Worm (Caenorhabditis elegans) whole organism, dauer: ENCODE data around the gene F40C5.2.
"Not testable (repeated sequence)": the region's sequence is repeated elsewhere in the genome, so short reads cannot be mapped to it uniquely, and the experiment has no call there.

Experiments
- unc-62 ChIP-seq: sonication (generic microtip); optimal IDR thresholded peaks from 2 replicates; lab custom pipeline; 2017; ENCODE audit warnings: missing biosample characterization, missing genetic modification reagents, missing genetic modification characterization

Gene F40C5.2

DNA sequence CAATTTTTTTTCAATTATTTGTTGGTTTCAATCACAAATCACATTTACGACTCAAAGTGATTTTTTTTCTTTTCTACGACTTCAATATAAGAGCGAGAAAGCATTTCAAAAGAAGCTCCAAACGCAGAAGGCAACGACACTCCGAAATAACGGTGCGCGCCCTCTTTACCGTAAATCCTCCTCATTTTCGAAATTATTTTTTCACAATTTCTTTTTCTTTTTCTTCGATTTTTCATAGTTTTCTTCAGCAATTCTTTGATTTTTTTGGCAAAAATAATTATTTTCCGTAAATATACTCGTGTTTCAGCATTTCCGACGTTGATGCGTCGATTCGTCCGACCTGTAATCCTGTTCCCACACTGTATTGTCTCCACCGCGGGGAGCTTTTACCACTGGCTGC lies at the start of gene F40C5.2:
Gene F40C5.2 (plus strand): TSS at position 301 of the 400 bp plus-strand sequence.
- not testable (repeated sequence) for TF ChIP-seq unc-62 (GFP tag; lab: Kevin White, UChicago)

DNA sequence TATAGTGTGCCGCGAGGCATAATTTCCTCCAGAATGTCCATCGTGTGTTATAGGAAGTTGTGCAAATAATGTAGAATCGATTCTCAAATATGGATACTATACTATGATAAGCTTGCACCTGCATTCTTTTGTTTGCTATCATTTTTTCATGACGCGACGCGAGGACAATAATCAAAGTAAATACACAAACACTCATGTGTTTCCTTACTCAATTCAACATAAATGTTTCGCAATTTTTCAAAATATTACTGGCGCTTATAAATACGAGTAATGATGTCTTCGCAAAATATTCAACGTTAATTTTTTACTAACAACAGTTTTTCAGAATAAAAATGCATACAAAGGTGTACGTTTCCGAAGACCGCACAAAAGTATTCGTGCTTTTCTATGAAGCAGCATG lies 47.5 kb upstream of the F40C5.2 start, which contains the start of gene irg-1:
Gene irg-1 (plus strand): TSS at position 326 of the 400 bp plus-strand sequence.
- no peak for TF ChIP-seq unc-62 (GFP tag; lab: Kevin White, UChicago)

DNA sequence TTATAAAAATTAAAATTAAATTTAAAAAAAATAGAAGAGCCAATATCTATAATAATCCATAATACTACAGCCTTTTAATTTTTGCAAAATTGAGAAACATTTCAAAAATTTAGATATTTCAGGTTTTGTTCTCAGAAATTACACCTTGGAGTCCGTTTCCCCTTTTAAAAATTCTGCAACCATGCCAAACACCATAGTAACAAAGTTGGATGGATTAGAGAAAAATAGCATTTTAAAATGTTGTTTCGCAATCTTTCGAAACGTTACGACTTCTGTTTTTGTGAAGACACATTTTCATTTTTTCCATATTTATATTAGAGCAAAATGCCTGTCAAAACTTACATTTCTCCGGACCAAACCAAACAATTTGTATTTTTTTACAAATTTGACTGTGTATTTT lies 45.8 kb upstream of the F40C5.2 start, which contains the start of gene T24A6.7:
Gene T24A6.7 (plus strand): TSS at position 301 of the 400 bp plus-strand sequence.
- no peak for TF ChIP-seq unc-62 (GFP tag; lab: Kevin White, UChicago)

- no peak for TF ChIP-seq unc-62 (GFP tag; lab: Kevin White, UChicago)
Measured at ce11 chrV:3526882-3527281, 43.9 kb upstream of the F40C5.2 start, which contains the start of gene str-260. str-260 (plus strand) TSS chrV:3527182.

DNA sequence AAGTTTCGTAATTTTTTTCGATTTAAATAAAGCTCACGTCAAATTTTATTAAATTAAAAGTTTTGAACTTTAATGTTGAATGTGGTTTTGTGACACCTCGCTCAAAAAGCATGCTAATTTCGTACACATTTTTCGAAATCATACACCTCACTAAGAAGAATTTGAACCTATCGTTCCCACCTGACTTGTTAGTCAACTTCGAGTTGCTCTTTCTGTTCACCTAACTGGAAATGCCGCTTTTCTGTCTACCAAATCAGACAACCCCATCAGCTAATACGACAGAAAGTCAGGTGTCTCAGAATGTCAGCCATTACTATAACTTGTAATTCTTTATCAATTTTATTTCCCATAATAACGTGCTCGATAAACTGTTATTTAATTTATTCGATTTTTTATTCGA lies 40.4 kb upstream of the F40C5.2 start, which contains the start of gene srbc-66:
Gene srbc-66 (plus strand): TSS at position 301 of the 400 bp plus-strand sequence.
- TF ChIP-seq unc-62 (GFP tag; lab: Kevin White, UChicago) = no peak

DNA sequence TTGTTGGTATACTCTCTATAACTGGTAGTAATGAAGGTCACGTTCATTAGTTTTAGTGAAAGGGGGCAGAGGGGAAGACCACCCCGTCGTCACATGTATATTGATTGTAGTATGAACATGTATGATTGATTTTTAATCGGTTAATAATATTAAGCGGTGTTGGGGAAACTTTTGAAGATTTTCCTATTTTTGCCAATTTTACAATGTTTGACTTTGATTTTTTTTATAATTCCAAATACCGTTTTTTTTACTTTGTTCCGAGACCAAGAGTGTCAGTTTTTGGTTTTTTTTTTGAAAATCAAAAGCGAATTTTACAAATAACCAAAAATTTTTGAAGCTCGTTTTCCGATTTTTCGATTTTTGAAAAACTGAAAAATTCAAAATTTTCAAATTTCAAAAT lies 35.5 kb upstream of the F40C5.2 start, which contains the start of gene nhr-221:
Gene nhr-221 (minus strand): TSS at position 101 of the 400 bp plus-strand sequence.
- no peak for TF ChIP-seq unc-62 (GFP tag; lab: Kevin White, UChicago)

DNA sequence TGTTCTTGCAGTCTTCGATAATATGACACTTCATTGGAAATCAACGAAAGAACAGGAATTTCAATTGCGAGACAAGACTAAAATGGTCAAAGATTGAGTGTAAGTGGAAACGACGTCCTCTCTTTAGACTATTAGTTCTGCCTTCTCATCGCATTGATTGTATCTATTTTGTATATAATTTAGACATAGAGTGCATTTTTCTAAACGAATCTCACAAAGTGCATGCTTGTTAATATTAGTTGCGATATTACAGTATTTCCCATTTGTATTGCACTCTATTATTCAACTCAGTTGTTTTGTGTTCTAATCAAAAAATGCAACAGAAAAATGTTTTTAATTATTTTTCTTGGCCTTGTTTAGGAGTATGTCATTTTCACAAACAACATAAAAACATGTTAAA lies 32.5 kb upstream of the F40C5.2 start, which contains the start of gene nhr-93:
Gene nhr-93 (minus strand): TSS at position 101 of the 400 bp plus-strand sequence.
- TF ChIP-seq unc-62 (GFP tag; lab: Kevin White, UChicago) = no peak

ce11 chrV:3541117-3541516 lies 29.7 kb upstream of the F40C5.2 start, which contains the start of gene srbc-67:
srbc-67 (minus strand) TSS chrV:3541217.
- no peak for TF ChIP-seq unc-62 (GFP tag; lab: Kevin White, UChicago)

DNA sequence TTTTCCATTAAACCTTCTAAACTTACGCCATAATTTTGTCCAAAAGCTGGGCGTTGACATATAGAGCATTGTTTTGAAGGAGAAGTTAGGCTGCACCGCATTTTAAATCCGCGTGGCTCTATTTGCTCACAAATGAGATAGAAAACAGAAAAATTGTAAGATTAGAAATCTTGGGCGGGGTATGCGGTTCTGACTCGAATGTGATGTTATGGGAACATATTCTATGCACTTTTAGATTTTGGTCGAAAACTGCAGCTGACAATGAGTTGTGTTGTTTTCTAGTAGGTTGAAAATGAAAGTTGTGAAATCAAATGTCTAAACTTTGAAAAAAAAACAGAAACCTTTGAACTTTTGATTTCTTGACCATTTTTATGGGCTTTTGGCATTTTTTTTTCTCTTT lies 27.5 kb upstream of the F40C5.2 start, which contains the start of gene nhr-222:
Gene nhr-222 (minus strand): TSS at position 101 of the 400 bp plus-strand sequence.
- TF ChIP-seq unc-62 (GFP tag; lab: Kevin White, UChicago) = no peak

DNA sequence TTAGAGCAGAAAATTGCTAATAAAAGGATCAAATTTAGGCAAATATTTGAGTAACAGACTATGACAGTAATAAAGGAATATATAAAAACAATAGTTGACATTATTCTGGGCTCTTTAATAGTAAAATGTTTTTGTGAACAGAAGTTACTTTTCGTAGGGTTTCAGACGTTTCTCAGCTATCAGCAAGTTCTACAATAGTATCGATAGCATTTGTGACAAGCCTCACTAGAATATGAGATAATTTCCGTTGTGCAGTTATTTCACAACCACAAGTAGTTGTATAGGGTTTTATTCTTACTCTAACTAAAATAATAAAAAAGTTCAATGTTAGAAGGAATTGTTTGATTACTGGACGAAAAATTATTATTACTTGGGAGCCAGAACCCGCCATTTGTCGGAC lies 24.3 kb upstream of the F40C5.2 start, which contains the start of gene srbc-68:
Gene srbc-68 (minus strand): TSS at position 101 of the 400 bp plus-strand sequence.
- no peak for TF ChIP-seq unc-62 (GFP tag; lab: Kevin White, UChicago)

ce11 chrV:3548798-3549197 lies 22.0 kb upstream of the F40C5.2 start, which contains the start of gene srw-130:
srw-130 (minus strand) TSS chrV:3548898.
- no peak for TF ChIP-seq unc-62 (GFP tag; lab: Kevin White, UChicago)

DNA sequence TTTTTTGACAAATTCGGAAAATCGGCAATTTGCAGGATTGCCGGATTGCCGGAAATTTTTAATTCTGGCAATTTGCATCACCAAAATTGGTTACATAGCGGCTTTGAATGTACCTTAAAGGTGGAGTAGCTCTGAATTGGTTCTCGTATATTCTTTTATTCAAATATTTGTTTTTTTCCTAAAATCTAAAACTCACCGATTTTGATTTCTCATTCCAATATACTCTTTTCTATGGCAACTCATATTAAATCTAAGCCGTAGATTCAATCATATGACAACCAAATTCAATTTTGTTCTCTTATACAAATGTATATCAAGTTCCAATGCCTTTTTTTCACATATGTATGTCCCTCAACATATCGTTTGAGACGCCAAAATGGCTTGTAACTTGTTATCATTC lies 21.2 kb upstream of the F40C5.2 start, which contains the start of gene sri-21:
Gene sri-21 (plus strand): TSS at position 301 of the 400 bp plus-strand sequence.
- no peak for TF ChIP-seq unc-62 (GFP tag; lab: Kevin White, UChicago)

DNA sequence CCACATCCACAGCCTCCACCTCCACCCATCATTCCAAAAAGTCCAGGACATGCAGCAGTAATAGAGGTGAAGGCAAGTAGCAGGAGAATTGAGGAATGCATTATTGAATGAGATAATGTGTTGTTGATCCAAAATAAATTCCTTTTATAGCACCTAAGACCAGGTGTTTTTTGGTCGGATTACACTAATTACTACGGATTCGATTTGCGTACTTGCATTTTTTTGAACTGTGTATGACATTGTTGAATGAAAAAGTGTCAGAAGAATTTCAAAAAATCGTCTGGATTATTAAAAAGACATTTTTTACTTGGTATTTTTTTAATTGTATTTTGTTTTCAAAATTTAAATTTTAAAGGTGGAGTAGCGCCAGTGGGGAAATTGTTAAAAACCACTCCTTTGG lies 19.0 kb upstream of the F40C5.2 start, which contains the start of gene grl-28:
Gene grl-28 (minus strand): TSS at position 101 of the 400 bp plus-strand sequence.
- no peak for TF ChIP-seq unc-62 (GFP tag; lab: Kevin White, UChicago)

DNA sequence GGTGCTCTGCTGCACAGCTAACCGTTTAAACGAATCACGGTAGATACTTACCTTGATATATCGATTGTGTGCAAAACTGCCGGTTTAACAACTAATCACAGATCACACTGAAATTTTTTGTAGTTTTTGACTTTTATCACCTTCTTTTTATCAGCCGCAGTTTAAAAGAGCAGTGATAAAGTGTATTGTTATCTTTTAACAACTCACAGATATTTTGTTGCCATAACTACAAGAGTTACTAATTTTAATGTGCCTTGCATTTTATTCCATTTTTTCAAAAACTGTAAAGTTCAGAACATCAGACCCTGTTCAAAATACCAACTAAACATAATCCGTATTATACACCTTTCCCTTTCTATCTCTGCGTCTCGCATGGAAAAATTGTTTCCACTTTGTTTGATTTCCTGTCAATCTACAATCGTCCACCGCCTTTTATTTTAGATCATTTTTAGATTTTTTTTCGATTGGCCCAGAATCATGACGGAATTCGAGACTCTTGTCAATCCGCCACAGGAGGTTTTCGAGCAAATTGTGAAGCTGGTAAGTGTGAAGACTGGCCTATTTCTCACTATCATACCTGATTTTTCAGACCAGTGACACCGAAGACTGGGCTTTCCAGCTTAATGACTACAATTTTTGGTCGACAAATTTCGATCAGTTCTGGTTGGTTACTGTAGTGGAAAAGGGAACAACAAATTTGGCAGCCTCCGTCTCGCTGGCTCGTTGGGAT lies 17.9 kb upstream of the F40C5.2 start, which contains the start of gene T24A6.20:
Gene T24A6.20 (plus strand): TSS at position 395 of the 730 bp plus-strand sequence.
- TF ChIP-seq unc-62 (GFP tag; lab: Kevin White, UChicago) = no peak

ce11 chrV:3554869-3555268 lies 15.9 kb upstream of the F40C5.2 start, which contains the start of gene grl-29:
grl-29 (minus strand) TSS chrV:3555236.
- no peak for TF ChIP-seq unc-62 (GFP tag; lab: Kevin White, UChicago)

- TF ChIP-seq unc-62 (GFP tag; lab: Kevin White, UChicago) = no peak
Measured at ce11 chrV:3555986-3556385, 14.8 kb upstream of the F40C5.2 start, which contains the start of gene grl-30. grl-30 (plus strand) TSS chrV:3556286.
